Worm (Caenorhabditis elegans) whole organism, mixed stage, embryonic: ENCODE measurements around the gene nhr-226.

Source experiments
- blmp-1 ChIP-seq: fragments of 150-350 bp; optimal IDR thresholded peaks from 2 replicates; lab custom pipeline; 2014; ENCODE audit warnings: missing biosample characterization, missing genetic modification characterization
- ces-1 ChIP-seq: fragments of 150-350 bp; optimal IDR thresholded peaks from 2 replicates; lab custom pipeline; 2014; ENCODE audit warnings: missing biosample characterization, missing genetic modification reagents, missing genetic modification characterization
- elt-3 ChIP-seq: fragments of 150-350 bp; optimal IDR thresholded peaks from 2 replicates; lab custom pipeline; 2014; ENCODE audit warnings: missing biosample characterization, missing genetic modification characterization
- zip-8 ChIP-seq: fragments of 150-350 bp; optimal IDR thresholded peaks from 2 replicates; lab custom pipeline; 2014; ENCODE audit warnings: missing biosample characterization, missing genetic modification characterization
- ztf-11 ChIP-seq: fragments of 150-350 bp; optimal IDR thresholded peaks from 2 replicates; lab custom pipeline; 2014; ENCODE audit warnings: missing biosample characterization, missing genetic modification characterization

DNA sequence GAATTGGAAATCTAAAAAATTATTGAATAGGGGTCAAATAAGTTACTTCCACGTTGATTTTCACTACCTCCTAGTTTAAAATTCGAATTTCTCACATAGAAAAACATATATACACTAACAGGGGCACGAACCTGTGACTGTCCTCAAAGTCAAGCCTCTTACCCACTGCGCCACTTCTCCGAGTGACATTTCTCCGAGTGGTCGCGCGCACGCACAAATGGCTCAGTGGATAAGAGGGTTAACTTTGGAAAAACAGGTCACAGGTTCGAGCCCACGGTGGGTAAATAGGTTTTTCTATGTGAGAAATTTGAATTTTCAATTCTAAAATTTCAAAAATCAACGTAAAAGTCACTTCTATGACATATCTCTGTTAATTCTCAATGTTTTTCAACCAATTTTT, 17.4 kb upstream of the nhr-226 start:
- TF ChIP-seq ces-1 (GFP tag; lab: Kevin White, UChicago) (no peak), zip-8 (tag; lab: Kevin White, UChicago) (no peak), elt-3 (no peak), ztf-11 (tag; lab: Kevin White, UChicago) (no peak), blmp-1 (tag; lab: Kevin White, UChicago) (no peak)
